Fruit fly (Drosophila melanogaster): ENCODE measurements around the gene wwk.

- TF ChIP-seq cnc (optimal IDR thresholded peaks at IDR 0.05) = no peak
- TF ChIP-seq CG14711 (tag; optimal IDR thresholded peaks at IDR 0.05) = peak; percentile 91
Measured at dm6 chr2L:15062095-15062494, 12.5 kb upstream of the wwk start.

All from whole organism, adult.